Fruit fly (Drosophila melanogaster) whole organism, wandering third instar larva: Measurements from ENCODE around the gene OXA1L.

Source experiments
- Abd-B ChIP-seq: fragments of >200 bp; optimal IDR thresholded peaks from 2 replicates; lab custom pipeline; 2017; ENCODE audit warnings: missing biosample characterization, missing genetic modification characterization
- CG32264 ChIP-seq: fragments of 200-800 bp; sonication (Bioruptor generic); optimal IDR thresholded peaks from 2 replicates; lab custom pipeline; 2016; ENCODE audit warnings: missing biosample characterization, missing genetic modification characterization
- Dif ChIP-seq: fragments of 200-275, 200-300 bp; sonication (Bioruptor generic); optimal IDR thresholded peaks from 2 replicates; lab custom pipeline; 2018; ENCODE audit warnings: missing biosample characterization, missing genetic modification characterization; ENCODE audit not compliant: partially characterized antibody
- GATAd ChIP-seq: sonication (Bioruptor generic); optimal IDR thresholded peaks from 2 replicates; lab custom pipeline; 2016; ENCODE audit warnings: missing biosample characterization, missing genetic modification characterization
- HLH106 ChIP-seq: fragments of 200-800 bp; optimal IDR thresholded peaks from 3 replicates; lab custom pipeline; 2019; ENCODE audit warnings: missing biosample characterization, mild to moderate bottlenecking, missing genetic modification characterization, moderate library complexity
- Hnf4 ChIP-seq: fragments of 200-800 bp; sonication (Bioruptor generic); optimal IDR thresholded peaks from 2 replicates; lab custom pipeline; 2016; ENCODE audit warnings: missing biosample characterization, mild to moderate bottlenecking, missing genetic modification characterization
- Jra ChIP-seq: sonication (Bioruptor generic); optimal IDR thresholded peaks from 2 replicates; lab custom pipeline; 2016; ENCODE audit warnings: missing biosample characterization, missing genetic modification characterization
- Mio ChIP-seq: sonication (Bioruptor generic); optimal IDR thresholded peaks from 2 replicates; lab custom pipeline; 2016; ENCODE audit warnings: missing biosample characterization, missing genetic modification characterization
- N ChIP-seq: fragments of >200 bp; optimal IDR thresholded peaks from 2 replicates; lab custom pipeline; 2018; ENCODE audit warnings: missing biosample characterization, missing external identifiers, missing genetic modification characterization
- OdsH ChIP-seq: fragments of 200-800 bp; sonication (Bioruptor generic); optimal IDR thresholded peaks from 2 replicates; lab custom pipeline; 2016; ENCODE audit warnings: missing biosample characterization, mild to moderate bottlenecking, missing genetic modification characterization
- Rel ChIP-seq, 2 experiments: fragments of 200-800 bp; sonication (Bioruptor generic) in 1 of 2; optimal IDR thresholded peaks; 2 replicates in 1 of 2; 3 replicates in 1 of 2; lab custom pipeline; 2016 to 2019; ENCODE audit warnings: mild to moderate bottlenecking in 2 of 2, missing biosample characterization in 2 of 2, missing genetic modification characterization in 2 of 2, moderate library complexity in 1 of 2
- Sp1 ChIP-seq: fragments of 200-800 bp; sonication (Bioruptor generic); optimal IDR thresholded peaks from 3 replicates; lab custom pipeline; 2019; ENCODE audit warnings: missing biosample characterization, mild to moderate bottlenecking, missing genetic modification characterization, moderate library complexity
- Vsx2 ChIP-seq: fragments of 200-300, 225-300 bp; sonication (Bioruptor generic); optimal IDR thresholded peaks from 2 replicates; lab custom pipeline; 2018; ENCODE audit warnings: missing biosample characterization, missing genetic modification characterization; ENCODE audit not compliant: partially characterized antibody
- br ChIP-seq: fragments of 200-800 bp; sonication (Bioruptor generic); optimal IDR thresholded peaks from 2 replicates; lab custom pipeline; 2016; ENCODE audit warnings: missing biosample characterization, missing genetic modification characterization
- brk ChIP-seq: fragments of 200-800 bp; sonication (Bioruptor generic); optimal IDR thresholded peaks from 2 replicates; lab custom pipeline; 2016; ENCODE audit warnings: missing biosample characterization, mild to moderate bottlenecking, missing genetic modification characterization
- dl ChIP-seq, 2 experiments: fragments of 175-275, 200-275 bp in 1 of 2; fragments of 200-275 bp in 1 of 2; sonication (Bioruptor generic); optimal IDR thresholded peaks; lab custom pipeline; 2018; ENCODE audit warnings: mild to moderate bottlenecking in 2 of 2, missing biosample characterization in 2 of 2, missing genetic modification characterization in 2 of 2, moderate library complexity in 2 of 2; ENCODE audit not compliant: partially characterized antibody in 2 of 2, insufficient read depth in 1 of 2
- dmrt93B ChIP-seq: fragments of 200-800 bp; sonication (Bioruptor generic); optimal IDR thresholded peaks from 2 replicates; lab custom pipeline; 2018; ENCODE audit warnings: missing biosample characterization, mild to moderate bottlenecking, missing genetic modification characterization
- dsf ChIP-seq: sonication (Bioruptor generic); optimal IDR thresholded peaks from 2 replicates; lab custom pipeline; 2016; ENCODE audit warnings: missing biosample characterization, missing genetic modification characterization, borderline replicate concordance
- ey ChIP-seq: fragments of 200-800 bp; sonication (Bioruptor generic); optimal IDR thresholded peaks from 2 replicates; lab custom pipeline; 2016; ENCODE audit warnings: missing biosample characterization, missing genetic modification characterization
- foxo ChIP-seq, 2 experiments: fragments of 200-800 bp; sonication (Bioruptor generic); optimal IDR thresholded peaks; 2 replicates in 1 of 2; 3 replicates in 1 of 2; lab custom pipeline; 2016 to 2017; ENCODE audit warnings: missing biosample characterization in 2 of 2, missing genetic modification characterization in 2 of 2
- fru ChIP-seq: fragments of 200-800 bp; sonication (Bioruptor generic); optimal IDR thresholded peaks from 3 replicates; lab custom pipeline; 2016; ENCODE audit warnings: missing biosample characterization, mild to moderate bottlenecking, missing genetic modification characterization
- psq ChIP-seq: fragments of 200-800 bp; sonication (Bioruptor generic); optimal IDR thresholded peaks from 3 replicates; lab custom pipeline; 2017; ENCODE audit warnings: missing biosample characterization, mild to moderate bottlenecking, missing genetic modification characterization, moderate library complexity
- sv ChIP-seq: fragments of 200-800 bp; sonication (Bioruptor generic); optimal IDR thresholded peaks from 3 replicates; lab custom pipeline; 2016; ENCODE audit warnings: missing biosample characterization, missing genetic modification characterization
- tai ChIP-seq: sonication (Bioruptor generic); optimal IDR thresholded peaks from 2 replicates; lab custom pipeline; 2016; ENCODE audit warnings: missing biosample characterization, missing genetic modification characterization
- usp ChIP-seq: fragments of >200 bp; optimal IDR thresholded peaks from 2 replicates; lab custom pipeline; 2017; ENCODE audit warnings: missing biosample characterization, missing genetic modification characterization
- woc ChIP-seq: sonication (Bioruptor generic); optimal IDR thresholded peaks from 2 replicates; lab custom pipeline; 2016; ENCODE audit warnings: missing biosample characterization, mild to moderate bottlenecking, missing genetic modification characterization

Gene OXA1L

DNA sequence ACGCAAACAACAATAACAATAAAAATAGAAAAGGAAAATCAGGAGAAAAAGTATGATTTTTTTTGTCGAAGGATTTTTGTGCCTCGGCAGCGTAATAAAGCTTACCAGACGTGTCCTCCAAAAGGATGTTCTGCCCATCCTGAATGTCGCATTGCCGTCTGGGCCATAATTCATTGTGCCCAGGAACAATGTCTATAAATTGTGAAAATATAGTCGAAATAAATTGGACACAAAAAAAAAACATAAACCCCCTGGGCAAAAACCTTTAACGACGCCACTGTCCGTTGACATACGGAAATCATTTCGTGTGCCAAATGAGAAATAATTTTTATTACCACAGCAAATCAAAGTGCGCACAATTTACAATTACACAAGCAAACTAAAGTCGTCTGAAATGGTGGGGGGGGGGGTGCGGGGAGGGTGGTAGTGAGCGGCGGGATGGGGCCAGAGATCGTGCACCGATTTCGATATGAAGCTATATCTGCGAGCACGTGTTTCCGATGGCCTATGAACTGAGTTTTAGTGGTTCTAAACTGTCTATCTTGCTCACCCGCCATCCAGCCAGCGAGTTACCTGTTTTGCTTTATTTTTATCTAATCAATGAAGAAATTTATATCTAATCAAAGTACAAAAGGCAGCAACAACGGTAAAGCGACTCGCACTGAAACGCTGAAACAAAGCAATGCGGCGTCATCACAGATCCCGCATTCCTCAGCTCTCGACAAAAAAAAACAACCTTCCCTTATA, 19.5 kb downstream of the OXA1L start:
- TF ChIP-seq CG32264 (GFP tag; lab: Kevin White, UChicago) (no peak), foxo (GFP tag; optimal IDR thresholded peaks at IDR 0.05; lab: Kevin White, UChicago) (peak in 1 of 2 experiments; percentile 5), HLH106 (tag; lab: Kevin White, UChicago) (no peak), woc (GFP tag; lab: Kevin White, UChicago) (no peak), OdsH (GFP tag; lab: Kevin White, UChicago) (peak; percentile 3), dsf (no peak)
- TF ChIP-seq, all 38 proteins: peak for 2

DNA sequence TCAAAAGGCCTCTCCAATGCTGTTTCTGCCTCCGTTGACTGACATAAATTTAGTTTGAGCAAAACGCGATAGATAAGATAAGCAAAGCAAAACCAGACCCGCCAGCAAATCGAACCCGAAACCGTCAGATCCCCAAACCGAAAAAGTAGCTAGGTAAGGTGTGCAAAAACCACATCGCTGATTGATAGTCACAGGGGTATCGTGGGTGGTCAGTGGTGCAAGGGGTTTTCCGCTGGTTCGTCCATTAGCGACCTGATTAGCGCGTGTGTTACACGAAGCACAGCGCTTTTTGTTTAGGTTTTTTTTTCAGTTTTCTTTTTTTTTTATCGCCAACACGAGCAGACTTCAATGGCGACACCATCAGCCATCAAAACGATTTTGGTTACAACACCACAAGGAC, 22.3 kb downstream of the OXA1L start:
- TF ChIP-seq Abd-B (no peak), tai (GFP tag; lab: Kevin White, UChicago) (no peak), GATAd (GFP tag; lab: Kevin White, UChicago) (no peak), psq (GFP tag; lab: Kevin White, UChicago) (no peak), N (no peak), CG32264 (GFP tag; lab: Kevin White, UChicago) (no peak), Mio (GFP tag; lab: Kevin White, UChicago) (no peak), Jra (GFP tag; lab: Kevin White, UChicago) (no peak), Rel (GFP tag; optimal IDR thresholded peaks at IDR 0.05; lab: Kevin White, UChicago) (no peak), Rel (tag; optimal IDR thresholded peaks at IDR 0.05; lab: Kevin White, UChicago) (peak; percentile 9), Vsx2 (GFP tag; lab: Kevin White, UChicago) (peak; percentile 67), fru (GFP tag; lab: Kevin White, UChicago) (peak; percentile 22), br (GFP tag; lab: Kevin White, UChicago) (no peak), ey (GFP tag; lab: Kevin White, UChicago) (no peak)

DNA sequence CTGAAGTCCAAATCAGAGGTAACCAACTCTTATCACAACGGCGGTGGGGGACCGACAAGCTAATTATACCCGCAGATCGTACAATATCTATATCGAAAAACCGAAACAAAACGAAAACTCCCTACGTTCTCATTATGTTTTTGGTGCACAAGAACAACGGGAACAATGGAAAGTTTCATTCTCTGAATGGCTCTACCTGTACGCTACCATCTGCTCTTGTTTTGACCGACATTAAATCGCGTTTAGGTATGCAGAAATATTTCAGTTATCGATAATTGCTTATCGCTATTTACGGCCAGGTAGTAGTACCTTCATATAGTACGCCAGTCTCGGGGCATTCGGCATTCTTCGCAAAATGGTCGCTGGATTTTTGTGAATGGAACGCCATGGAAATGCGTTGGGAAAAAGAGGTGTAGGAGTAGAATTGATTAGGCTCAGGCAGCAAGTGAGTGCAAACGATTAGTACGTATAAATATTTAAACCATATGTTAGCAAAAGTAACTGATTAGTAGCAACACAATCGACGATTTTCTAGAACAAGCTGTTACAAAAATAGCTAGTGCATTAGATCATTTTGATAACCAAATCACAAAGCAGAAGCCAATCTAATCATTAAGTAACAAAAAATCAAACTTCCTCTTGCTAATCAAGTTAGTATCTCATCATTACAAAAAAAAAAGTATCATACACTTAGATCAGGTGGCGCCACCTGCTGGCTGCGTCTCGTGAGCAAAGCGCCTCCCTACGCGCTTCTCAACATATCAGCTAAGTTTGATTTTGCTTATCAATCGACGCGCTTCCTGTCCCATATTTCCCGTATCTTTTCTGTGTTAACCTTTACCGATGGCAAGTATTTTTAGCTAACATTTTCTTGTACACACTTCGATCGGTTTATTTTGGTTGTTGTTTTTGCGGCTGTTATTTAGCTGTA, 23.5 kb downstream of the OXA1L start:
- TF ChIP-seq tai (GFP tag; lab: Kevin White, UChicago) = peak; percentile 32
- TF ChIP-seq usp (GFP tag; lab: Kevin White, UChicago) = no peak
- TF ChIP-seq Dif (GFP tag; lab: Kevin White, UChicago) = no peak
- TF ChIP-seq Vsx2 (GFP tag; lab: Kevin White, UChicago) = peak; percentile 77
- TF ChIP-seq CG32264 (GFP tag; lab: Kevin White, UChicago) = no peak
- no peak for TF ChIP-seq dsf
- no peak for TF ChIP-seq GATAd (GFP tag; lab: Kevin White, UChicago)
- no peak for TF ChIP-seq psq (GFP tag; lab: Kevin White, UChicago)
- no peak for TF ChIP-seq Hnf4 (GFP tag; lab: Kevin White, UChicago)
- TF ChIP-seq OdsH (GFP tag; lab: Kevin White, UChicago) = no peak
- TF ChIP-seq sv (GFP tag; lab: Kevin White, UChicago) = no peak
- TF ChIP-seq dmrt93B (GFP tag; lab: Kevin White, UChicago) = no peak
- TF ChIP-seq HLH106 (tag; lab: Kevin White, UChicago) = no peak
- no peak for TF ChIP-seq brk (GFP tag; lab: Kevin White, UChicago)
- TF ChIP-seq Sp1 (GFP tag; lab: Kevin White, UChicago) = no peak
- TF ChIP-seq Rel (GFP tag; optimal IDR thresholded peaks at IDR 0.05; lab: Kevin White, UChicago) = no peak
- no peak for TF ChIP-seq Rel (tag; optimal IDR thresholded peaks at IDR 0.05; lab: Kevin White, UChicago)
- TF ChIP-seq Jra (GFP tag; lab: Kevin White, UChicago) = no peak

DNA sequence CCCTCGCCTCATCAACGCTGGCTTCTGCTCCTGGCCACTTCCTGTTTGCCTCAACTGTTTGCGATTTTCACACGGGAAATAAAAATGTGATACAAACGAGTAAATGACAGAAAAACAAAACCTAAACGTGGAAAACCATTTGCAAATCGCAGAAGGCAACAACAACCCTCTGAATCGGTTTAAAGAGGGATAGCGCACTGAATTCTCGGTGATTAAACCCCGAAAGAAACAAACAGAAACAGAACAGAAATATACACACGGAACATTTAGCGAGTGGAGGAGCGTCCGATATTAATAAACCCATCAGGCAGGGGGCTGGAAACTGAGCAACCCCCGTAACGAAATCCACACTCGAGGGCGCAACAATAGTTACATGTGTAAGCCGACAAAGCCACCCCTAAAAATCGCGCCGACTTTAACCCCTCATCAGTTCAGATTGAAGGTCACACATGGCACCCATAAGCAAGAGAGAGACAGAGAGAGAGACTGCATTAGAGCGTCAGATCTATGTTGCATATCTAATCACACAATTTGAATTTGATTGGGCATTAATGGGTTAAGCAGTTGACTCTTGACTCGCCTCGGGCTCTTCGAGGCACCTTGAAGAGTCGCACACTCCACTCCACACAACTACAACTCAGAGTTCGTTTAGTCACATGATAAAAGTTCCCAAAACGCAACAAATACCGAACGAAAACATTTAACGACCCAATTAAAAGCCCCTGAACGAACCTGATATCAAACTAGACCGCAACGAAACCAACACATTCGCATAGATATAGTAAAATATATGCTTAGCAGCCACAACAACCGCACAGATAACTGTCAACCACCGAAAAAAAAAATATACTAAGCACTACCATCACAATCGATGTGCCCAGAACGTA, 24.4 kb downstream of the OXA1L start:
- TF ChIP-seq br (GFP tag; lab: Kevin White, UChicago) (peak; percentile 24), woc (GFP tag; lab: Kevin White, UChicago) (no peak), foxo (GFP tag; optimal IDR thresholded peaks at IDR 0.05; lab: Kevin White, UChicago) (no peak), dl (GFP tag; optimal IDR thresholded peaks at IDR 0.05; lab: Kevin White, UChicago; ENCODE audit: insufficient read depth in 1 of 2, partially characterized antibody in 2 of 2) (no peak), ey (GFP tag; lab: Kevin White, UChicago) (peak; percentile 15), Vsx2 (GFP tag; lab: Kevin White, UChicago) (no peak)
